Worm (Caenorhabditis elegans): Measurements from ENCODE around the gene F56D5.9.

Gene F56D5.9

ce11 chrIV:9442106-9442532, 19.8 kb upstream of the F56D5.9 start (continued):
- TF ChIP-seq fkh-3 (tag; optimal IDR thresholded peaks at IDR 0.05) (no peak), Y79H2A.3 (GFP tag; conservative IDR thresholded peaks at IDR 0.05) (no peak), cebp-1 (GFP tag; IDR thresholded peaks at IDR 0.05) (no peak), cebp-1 (tag; optimal IDR thresholded peaks at IDR 0.05) (peak; percentile 57), ama-1 (optimal IDR thresholded peaks at IDR 0.05) (peak; percentile 6), ama-1 (GFP tag; optimal IDR thresholded peaks at IDR 0.05) (no peak), B0261.1 (tag; optimal IDR thresholded peaks at IDR 0.05) (no peak), ztf-28 (GFP tag; IDR thresholded peaks at IDR 0.05) (no peak), lin-40 (tag; optimal IDR thresholded peaks at IDR 0.05) (peak; percentile 72), attf-3 (GFP tag; conservative IDR thresholded peaks at IDR 0.05) (no peak), nfya-1 (tag; optimal IDR thresholded peaks at IDR 0.05; ENCODE audit: borderline replicate concordance, insufficient read depth) (no peak), madf-10 (tag; optimal IDR thresholded peaks at IDR 0.05) (peak; percentile 35), F22D6.2 (tag; optimal IDR thresholded peaks at IDR 0.05) (peak; percentile 48), hlh-26 (GFP tag; conservative IDR thresholded peaks at IDR 0.05) (no peak), mxl-1 (tag; optimal IDR thresholded peaks at IDR 0.05) (no peak), him-1 (tag; optimal IDR thresholded peaks at IDR 0.05) (no peak), Y53F4B.3 (GFP tag; IDR thresholded peaks at IDR 0.05) (no peak), F57A8.1 (GFP tag; optimal IDR thresholded peaks at IDR 0.05) (no peak), ets-4 (GFP tag; optimal IDR thresholded peaks at IDR 0.05) (peak; percentile 36), B0336.3 (GFP tag; IDR thresholded peaks at IDR 0.05) (peak; percentile 68), K12H6.12 (tag; optimal IDR thresholded peaks at IDR 0.05) (no peak), F23B12.7 (tag; optimal IDR thresholded peaks at IDR 0.05; ENCODE audit: insufficient read depth) (no peak), B0035.1 (tag; optimal IDR thresholded peaks at IDR 0.05) (no peak), lin-35 (GFP tag; optimal IDR thresholded peaks at IDR 0.05) (no peak), F55B11.4 (tag; optimal IDR thresholded peaks at IDR 0.05; ENCODE audit: borderline replicate concordance, insufficient read depth) (no peak), bed-1 (GFP tag; IDR thresholded peaks at IDR 0.05) (no peak), egrh-3 (GFP tag; IDR thresholded peaks at IDR 0.05) (no peak), F52B5.7 (tag; optimal IDR thresholded peaks at IDR 0.05) (no peak), F33H1.4 (GFP tag; IDR thresholded peaks at IDR 0.05) (no peak), nhr-90 (tag; optimal IDR thresholded peaks at IDR 0.05) (peak; percentile 42), sptf-2 (GFP tag; optimal IDR thresholded peaks at IDR 0.05) (no peak), ekl-4 (GFP tag; IDR thresholded peaks at IDR 0.05) (no peak), pbrm-1 (GFP tag; IDR thresholded peaks at IDR 0.05) (no peak), sea-2 (GFP tag; IDR thresholded peaks at IDR 0.05) (no peak), snpc-4 (GFP tag; optimal IDR thresholded peaks at IDR 0.05) (no peak), snpc-4 (tag; optimal IDR thresholded peaks at IDR 0.05) (peak; percentile 18 to 83 (median 55)), hsf-1 (GFP tag; IDR thresholded peaks at IDR 0.05) (peak; percentile 59; the same call in 1 of the 2 replicates), hlh-12 (tag; optimal IDR thresholded peaks at IDR 0.05) (no peak), ztf-6 (GFP tag; IDR thresholded peaks at IDR 0.05) (no peak), aptf-3 (GFP tag; IDR thresholded peaks at IDR 0.05) (no peak), nhr-120 (GFP tag; IDR thresholded peaks at IDR 0.05) (no peak), die-1 (tag; optimal IDR thresholded peaks at IDR 0.05) (peak; percentile 34), ceh-58 (GFP tag; IDR thresholded peaks at IDR 0.05) (no peak), aptf-2 (GFP tag; conservative IDR thresholded peaks at IDR 0.05) (no peak), tbx-9 (tag; optimal IDR thresholded peaks at IDR 0.05; ENCODE audit: borderline replicate concordance) (no peak), nhr-27 (tag; optimal IDR thresholded peaks at IDR 0.05) (no peak), zfh-2 (GFP tag; conservative IDR thresholded peaks at IDR 0.05) (no peak), hmg-20 (GFP tag; IDR thresholded peaks at IDR 0.05) (no peak), akir-1 (GFP tag; optimal IDR thresholded peaks at IDR 0.05) (no peak), ceh-100 (GFP tag; IDR thresholded peaks at IDR 0.05) (no peak)
